Worm (Caenorhabditis elegans): ENCODE measurements around the gene fat-3.

Gene fat-3

ce11 chrIV:9797304-9798003, 5.4 kb upstream of the fat-3 start, which contains the start of gene T13F2.2 (continued):
- peak; percentile 8 to 38 for TF ChIP-seq lsy-2 (tag; optimal IDR thresholded peaks at IDR 0.05)
- peak; percentile 63 for TF ChIP-seq lir-3 (tag; optimal IDR thresholded peaks at IDR 0.05; ENCODE audit: poor library complexity)
- TF ChIP-seq ceh-90 (tag; optimal IDR thresholded peaks at IDR 0.05), result peak; percentile 79
- TF ChIP-seq snu-23 (GFP tag; optimal IDR thresholded peaks at IDR 0.05), result no peak
- peak; percentile 32 for TF ChIP-seq irx-1 (tag; optimal IDR thresholded peaks at IDR 0.05)
- no peak for TF ChIP-seq efl-3 (GFP tag; optimal IDR thresholded peaks at IDR 0.05)
- peak; percentile 63 for TF ChIP-seq elt-2 (tag; optimal IDR thresholded peaks at IDR 0.05)
- TF ChIP-seq mep-1 (tag; optimal IDR thresholded peaks at IDR 0.05), result no peak
- TF ChIP-seq mef-2 (tag; optimal IDR thresholded peaks at IDR 0.05), result no peak
- TF ChIP-seq ama-1 (optimal IDR thresholded peaks at IDR 0.05), result no peak
- peak; percentile 25 for TF ChIP-seq dsc-1 (tag; optimal IDR thresholded peaks at IDR 0.05)
- TF ChIP-seq fos-1 (tag; optimal IDR thresholded peaks at IDR 0.05), result no peak
- no peak for TF ChIP-seq pqm-1 (tag; optimal IDR thresholded peaks at IDR 0.05)
- TF ChIP-seq lin-13 (GFP tag; optimal IDR thresholded peaks at IDR 0.05), result no peak
- no peak for TF ChIP-seq fkh-10 (GFP tag; optimal IDR thresholded peaks at IDR 0.05)
- TF ChIP-seq F16B12.6 (tag; optimal IDR thresholded peaks at IDR 0.05), result no peak
- no peak for TF ChIP-seq sox-4 (tag; optimal IDR thresholded peaks at IDR 0.05)
- no peak for TF ChIP-seq vab-15 (tag; optimal IDR thresholded peaks at IDR 0.05)
- TF ChIP-seq skn-1 (tag; optimal IDR thresholded peaks at IDR 0.05), result no peak
- peak; percentile 44 for TF ChIP-seq tlp-1 (tag; optimal IDR thresholded peaks at IDR 0.05)
- peak; percentile 33 for TF ChIP-seq lin-14 (GFP tag; optimal IDR thresholded peaks at IDR 0.05)
- no peak for TF ChIP-seq ceh-88 (GFP tag; IDR thresholded peaks at IDR 0.05)
- TF ChIP-seq hlh-17 (GFP tag; optimal IDR thresholded peaks at IDR 0.05; ENCODE audit: borderline replicate concordance), result no peak

- TF ChIP-seq nhr-20 (tag; optimal IDR thresholded peaks at IDR 0.05), result no peak
- no peak for TF ChIP-seq efl-1 (optimal IDR thresholded peaks at IDR 0.05)
- TF ChIP-seq efl-1 (GFP tag; optimal IDR thresholded peaks at IDR 0.05 in 1 of 2), result no peak
- TF ChIP-seq fkh-4 (tag; optimal IDR thresholded peaks at IDR 0.05; ENCODE audit: borderline replicate concordance), result no peak
- no peak for TF ChIP-seq hpl-2 (GFP tag; optimal IDR thresholded peaks at IDR 0.05)
- no peak for TF ChIP-seq sox-4 (tag; optimal IDR thresholded peaks at IDR 0.05)
- TF ChIP-seq lin-13 (GFP tag; optimal IDR thresholded peaks at IDR 0.05), result no peak
- TF ChIP-seq fkh-8 (tag; optimal IDR thresholded peaks at IDR 0.05), result peak; percentile 3
- no peak for TF ChIP-seq hlh-4 (tag; optimal IDR thresholded peaks at IDR 0.05)
- no peak for TF ChIP-seq snu-23 (GFP tag; optimal IDR thresholded peaks at IDR 0.05)
- no peak for TF ChIP-seq isw-1 (GFP tag; IDR thresholded peaks at IDR 0.05)
- TF ChIP-seq dsc-1 (tag; optimal IDR thresholded peaks at IDR 0.05), result peak; percentile 54
- TF ChIP-seq grh-1 (GFP tag; IDR thresholded peaks at IDR 0.05), result no peak
- TF ChIP-seq fkh-10 (GFP tag; optimal IDR thresholded peaks at IDR 0.05), result peak; percentile 52
- TF ChIP-seq unc-62 (GFP tag; optimal IDR thresholded peaks at IDR 0.05), result no peak
- TF ChIP-seq sup-37 (GFP tag; optimal IDR thresholded peaks at IDR 0.05), result no peak
- no peak for TF ChIP-seq skn-1 (tag; optimal IDR thresholded peaks at IDR 0.05)
- TF ChIP-seq pag-3 (tag; optimal IDR thresholded peaks at IDR 0.05; ENCODE audit: borderline replicate concordance, insufficient read depth), result no peak
- no peak for TF ChIP-seq pax-3 (tag; optimal IDR thresholded peaks at IDR 0.05)
- no peak for TF ChIP-seq unc-86 (tag; optimal IDR thresholded peaks at IDR 0.05)
- TF ChIP-seq lir-3 (tag; optimal IDR thresholded peaks at IDR 0.05; ENCODE audit: poor library complexity), result no peak
- TF ChIP-seq nhr-47 (tag; optimal IDR thresholded peaks at IDR 0.05), result peak; percentile 8
- no peak for TF ChIP-seq swsn-7 (tag; optimal IDR thresholded peaks at IDR 0.05)
- TF ChIP-seq ces-1 (GFP tag; optimal IDR thresholded peaks at IDR 0.05), result peak; percentile 72
- no peak for TF ChIP-seq ceh-88 (GFP tag; IDR thresholded peaks at IDR 0.05)
- no peak for TF ChIP-seq fos-1 (tag; optimal IDR thresholded peaks at IDR 0.05)
- no peak for TF ChIP-seq irx-1 (tag; optimal IDR thresholded peaks at IDR 0.05)
- peak; percentile 46 for TF ChIP-seq ceh-8 (GFP tag; optimal IDR thresholded peaks at IDR 0.05)
- TF ChIP-seq C34B4.2 (tag; optimal IDR thresholded peaks at IDR 0.05), result no peak
- peak; percentile 71 for TF ChIP-seq lin-14 (GFP tag; optimal IDR thresholded peaks at IDR 0.05)
- no peak for TF ChIP-seq tbx-2 (tag; optimal IDR thresholded peaks at IDR 0.05)
- TF ChIP-seq nhr-71 (tag; optimal IDR thresholded peaks at IDR 0.05), result peak; percentile 40
- no peak for TF ChIP-seq lin-15B (tag; optimal IDR thresholded peaks at IDR 0.05)
- no peak for TF ChIP-seq lin-39 (tag; optimal IDR thresholded peaks at IDR 0.05)
- TF ChIP-seq jun-1 (tag; optimal IDR thresholded peaks at IDR 0.05), result no peak
- TF ChIP-seq nhr-84 (tag; optimal IDR thresholded peaks at IDR 0.05), result no peak
- no peak for TF ChIP-seq nhr-76 (tag; optimal IDR thresholded peaks at IDR 0.05)
Measured at ce11 chrIV:9798307-9798706, 4.5 kb upstream of the fat-3 start.
